Worm (Caenorhabditis elegans) whole organism, young adult: ENCODE measurements around the gene Y60C6A.1.
A peak's percentile ranks its signal among the peaks of the same experiment; 100 is the strongest.

ENCODE experiments used
- B0035.1 ChIP-seq: sonication (generic microtip); optimal IDR thresholded peaks from 2 replicates; lab custom pipeline; 2016; ENCODE audit warnings: missing genetic modification characterization, mild to moderate bottlenecking, missing compliant biosample characterization, missing genotype, missing genetic modification reagents
- B0336.3 ChIP-seq: fragments of 200-800 bp; sonication (Bioruptor generic); IDR thresholded peaks from 2 replicates; pipeline ENCODE4 v1.3.6; 2022; ENCODE audit warnings: missing genetic modification characterization, missing compliant biosample characterization
- F22D6.2 ChIP-seq: sonication (generic microtip); optimal IDR thresholded peaks from 2 replicates; lab custom pipeline; 2016; ENCODE audit warnings: mild to moderate bottlenecking, missing genetic modification characterization, missing compliant biosample characterization
- F49E8.2 ChIP-seq: sonication (generic microtip); optimal IDR thresholded peaks from 3 replicates; lab custom pipeline; 2017; ENCODE audit warnings: missing genetic modification characterization, mild to moderate bottlenecking, missing compliant biosample characterization, antibody characterized with exemption, moderate library complexity; ENCODE audit not compliant: insufficient read depth
- F55B11.4 ChIP-seq: sonication (generic microtip); optimal IDR thresholded peaks from 2 replicates; lab custom pipeline; 2016; ENCODE audit warnings: missing compliant biosample characterization, missing genetic modification characterization, borderline replicate concordance; ENCODE audit not compliant: insufficient read depth
- T26A5.8 ChIP-seq: sonication (generic microtip); optimal IDR thresholded peaks from 2 replicates; lab custom pipeline; 2016; ENCODE audit warnings: missing genetic modification characterization, missing compliant biosample characterization
- Y53G8AR.9 ChIP-seq: fragments of 200-800 bp; sonication (Bioruptor generic); conservative IDR thresholded peaks from 2 replicates; pipeline ENCODE4 v1.3.6; 2022; ENCODE audit warnings: missing genetic modification reagents, missing genetic modification characterization, missing compliant biosample characterization
- Y79H2A.3 ChIP-seq: fragments of 200-800 bp; sonication (Bioruptor generic); conservative IDR thresholded peaks from 2 replicates; pipeline ENCODE4 v1.3.6; 2022; ENCODE audit warnings: missing genetic modification reagents, missing genetic modification characterization, missing compliant biosample characterization
- akir-1 ChIP-seq: fragments of 200-800 bp; sonication (Bioruptor generic); optimal IDR thresholded peaks from 2 replicates; lab custom pipeline; 2018; ENCODE audit warnings: mild to moderate bottlenecking, missing genetic modification characterization, moderate library complexity, missing compliant biosample characterization
- bed-1 ChIP-seq: fragments of 200-800 bp; sonication (Bioruptor generic); IDR thresholded peaks from 2 replicates; pipeline ENCODE4 v1.3.6; 2022; ENCODE audit warnings: missing genetic modification reagents, missing genetic modification characterization, missing compliant biosample characterization
- bed-2 ChIP-seq: fragments of 200-800 bp; sonication (Bioruptor generic); IDR thresholded peaks from 2 replicates; pipeline ENCODE4 v1.3.6; 2022; ENCODE audit warnings: missing genetic modification reagents, missing genetic modification characterization, missing compliant biosample characterization
- ccch-3 ChIP-seq: fragments of 200-800 bp; sonication (Bioruptor generic); optimal IDR thresholded peaks from 2 replicates; lab custom pipeline; 2018; ENCODE audit warnings: mild to moderate bottlenecking, missing genetic modification characterization, missing compliant biosample characterization
- ceh-79 ChIP-seq: sonication (generic microtip); optimal IDR thresholded peaks from 2 replicates; lab custom pipeline; 2017; ENCODE audit warnings: mild to moderate bottlenecking, missing genetic modification characterization, missing compliant biosample characterization
- chd-7 ChIP-seq: sonication (generic microtip); optimal IDR thresholded peaks from 2 replicates; lab custom pipeline; 2016; ENCODE audit warnings: mild to moderate bottlenecking, missing genetic modification characterization, moderate library complexity, missing compliant biosample characterization
- die-1 ChIP-seq: sonication (generic microtip); optimal IDR thresholded peaks from 2 replicates; lab custom pipeline; 2016; ENCODE audit warnings: missing genotype, mild to moderate bottlenecking, missing genetic modification characterization, missing compliant biosample characterization
- dox-1 ChIP-seq: fragments of 200-800 bp; sonication (Bioruptor generic); IDR thresholded peaks from 2 replicates; pipeline ENCODE4 v1.3.6; 2022; ENCODE audit warnings: missing genetic modification reagents, missing genetic modification characterization, missing compliant biosample characterization
- dpff-1 ChIP-seq: sonication (generic microtip); optimal IDR thresholded peaks from 2 replicates; lab custom pipeline; 2017; ENCODE audit warnings: mild to moderate bottlenecking, missing genetic modification characterization, missing compliant biosample characterization
- egrh-3 ChIP-seq: fragments of 200-800 bp; sonication (Bioruptor generic); IDR thresholded peaks from 2 replicates; pipeline ENCODE4 v1.3.6; 2022; ENCODE audit warnings: missing genetic modification reagents, missing genetic modification characterization, missing compliant biosample characterization
- ets-4 ChIP-seq: fragments of 200-800 bp; sonication (Bioruptor generic); optimal IDR thresholded peaks from 2 replicates; lab custom pipeline; 2018; ENCODE audit warnings: mild to moderate bottlenecking, missing genetic modification characterization, missing compliant biosample characterization
- lag-1 ChIP-seq: fragments of 200-800 bp; sonication (Bioruptor generic); IDR thresholded peaks from 2 replicates; pipeline ENCODE4 v1.3.6; 2022; ENCODE audit warnings: missing genetic modification reagents, missing genetic modification characterization, missing compliant biosample characterization
- let-607 ChIP-seq, 2 experiments: fragments of 200-800 bp in 1 of 2; sonication (Bioruptor generic) in 1 of 2; sonication (generic microtip) in 1 of 2; optimal IDR thresholded peaks; 2 replicates each; lab custom pipeline; 2016 to 2018; ENCODE audit warnings: mild to moderate bottlenecking in 2 of 2, missing compliant biosample characterization in 2 of 2, missing genetic modification characterization in 2 of 2, moderate library complexity in 2 of 2, missing genotype in 1 of 2
- lin-26 ChIP-seq: fragments of 200-800 bp; sonication (Bioruptor generic); IDR thresholded peaks from 2 replicates; pipeline ENCODE4 v1.3.6; 2022; ENCODE audit warnings: missing genetic modification reagents, missing genetic modification characterization, missing compliant biosample characterization
- lin-35 ChIP-seq, 3 experiments: fragments of 150-350 bp in 2 of 3; sonication (generic microtip) in 1 of 3; optimal IDR thresholded peaks; 2 replicates each; lab custom pipeline; 2014 to 2018; ENCODE audit warnings: missing biosample characterization in 3 of 3, missing genetic modification characterization in 3 of 3, missing genetic modification reagents in 3 of 3
- lin-40 ChIP-seq: sonication (generic microtip); optimal IDR thresholded peaks from 2 replicates; lab custom pipeline; 2016; ENCODE audit warnings: missing genetic modification characterization, mild to moderate bottlenecking, missing compliant biosample characterization, missing genotype, missing genetic modification reagents
- lin-54 ChIP-seq: fragments of 200-800 bp; sonication (Bioruptor generic); optimal IDR thresholded peaks from 2 replicates; lab custom pipeline; 2018; ENCODE audit warnings: mild to moderate bottlenecking, missing genetic modification characterization, missing compliant biosample characterization
- lsl-1 ChIP-seq: fragments of 200-800 bp; sonication (Bioruptor generic); optimal IDR thresholded peaks from 2 replicates; lab custom pipeline; 2018; ENCODE audit warnings: mild to moderate bottlenecking, missing genetic modification characterization, moderate library complexity, missing compliant biosample characterization
- madf-3 ChIP-seq: fragments of 200-800 bp; sonication (Bioruptor generic); IDR thresholded peaks from 2 replicates; pipeline ENCODE4 v1.3.6; 2022; ENCODE audit warnings: missing genetic modification reagents, missing genetic modification characterization, missing compliant biosample characterization
- madf-6 ChIP-seq: fragments of 200-800 bp; sonication (Bioruptor generic); IDR thresholded peaks from 2 replicates; pipeline ENCODE4 v1.3.6; 2022; ENCODE audit warnings: missing genetic modification reagents, missing genetic modification characterization, missing compliant biosample characterization
- mcd-1 ChIP-seq: fragments of 200-800 bp; sonication (Bioruptor generic); IDR thresholded peaks from 2 replicates; pipeline ENCODE4 v1.3.6; 2022; ENCODE audit warnings: missing genetic modification reagents, missing genetic modification characterization, missing compliant biosample characterization
- nfya-2 ChIP-seq: fragments of 200-800 bp; sonication (Bioruptor generic); IDR thresholded peaks from 2 replicates; pipeline ENCODE4 v1.3.6; 2022; ENCODE audit warnings: missing genetic modification reagents, missing genetic modification characterization, missing compliant biosample characterization
- nfyb-1 ChIP-seq: fragments of 200-800 bp; sonication (Bioruptor generic); IDR thresholded peaks from 2 replicates; pipeline ENCODE4 v1.3.6; 2022; ENCODE audit warnings: missing genetic modification reagents, missing genetic modification characterization, missing compliant biosample characterization
- nhr-179 ChIP-seq: sonication (generic microtip); optimal IDR thresholded peaks from 2 replicates; lab custom pipeline; 2016; ENCODE audit warnings: mild to moderate bottlenecking, missing genetic modification characterization, missing compliant biosample characterization
- nhr-90 ChIP-seq: sonication (generic microtip); optimal IDR thresholded peaks from 2 replicates; lab custom pipeline; 2016; ENCODE audit warnings: missing genotype, mild to moderate bottlenecking, missing genetic modification characterization, missing compliant biosample characterization
- snpc-4 ChIP-seq, 5 experiments: fragments of 150-350 bp in 1 of 5; sonication (generic microtip) in 4 of 5; optimal IDR thresholded peaks; 2 replicates each; lab custom pipeline; 2014 to 2018; ENCODE audit warnings: missing genetic modification characterization in 5 of 5, missing biosample characterization in 3 of 5, antibody characterized with exemption in 2 of 5, mild to moderate bottlenecking in 2 of 5, missing compliant biosample characterization in 2 of 5, missing genotype in 2 of 5, moderate library complexity in 2 of 5, missing genetic modification reagents in 1 of 5
- tbp1 ChIP-seq: fragments of 200-800 bp; sonication (Bioruptor generic); optimal IDR thresholded peaks from 2 replicates; lab custom pipeline; 2018; ENCODE audit warnings: mild to moderate bottlenecking, missing genetic modification characterization, missing compliant biosample characterization
- zfh-2 ChIP-seq: fragments of 200-800 bp; sonication (Bioruptor generic); conservative IDR thresholded peaks from 2 replicates; pipeline ENCODE4 v1.3.6; 2022; ENCODE audit warnings: missing genetic modification reagents, missing genetic modification characterization, missing compliant biosample characterization
- zim-3 ChIP-seq: sonication (generic microtip); optimal IDR thresholded peaks from 2 replicates; lab custom pipeline; 2017; ENCODE audit warnings: mild to moderate bottlenecking, missing genetic modification characterization, moderate library complexity, missing compliant biosample characterization
- ztf-25 ChIP-seq: fragments of 200-800 bp; sonication (Bioruptor generic); IDR thresholded peaks from 2 replicates; pipeline ENCODE4 v1.3.6; 2022; ENCODE audit warnings: missing genetic modification reagents, missing genetic modification characterization, missing compliant biosample characterization

The Y60C6A.1 gene

DNA sequence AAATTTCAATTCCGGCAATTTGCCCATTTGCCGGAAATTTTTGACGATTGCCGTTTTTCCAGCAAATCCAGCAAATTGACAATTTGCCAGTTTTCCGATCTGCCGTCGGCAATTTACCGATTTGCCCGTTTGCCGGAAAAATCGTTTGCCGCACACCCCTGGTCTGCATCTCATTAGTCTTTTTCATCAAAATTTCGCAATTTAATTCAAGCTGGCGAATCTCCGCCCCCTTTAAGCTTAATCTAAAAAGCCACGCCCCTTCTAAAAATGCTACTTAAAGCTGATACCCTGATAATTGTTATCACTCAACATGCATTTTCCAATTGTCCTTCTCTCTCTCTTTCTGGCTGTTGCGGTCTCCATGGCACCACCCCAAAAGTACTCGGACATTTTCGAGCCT is at the start of gene Y60C6A.1:
TSS of gene Y60C6A.1 (plus strand) at position 301 of the 400 bp plus-strand sequence.
- TF ChIP-seq chd-7 (tag; lab: Kevin White, UChicago) (no peak), nfya-2 (GFP tag; lab: Robert Waterston, UW) (no peak), madf-3 (GFP tag; lab: Robert Waterston, UW) (no peak), F55B11.4 (tag; lab: Kevin White, UChicago) (no peak), die-1 (no peak), egrh-3 (GFP tag; lab: Robert Waterston, UW) (no peak), nhr-90 (tag; lab: Kevin White, UChicago) (no peak), dox-1 (GFP tag; lab: Robert Waterston, UW) (no peak), lin-40 (tag; lab: Kevin White, UChicago) (no peak), let-607 (tag; optimal IDR thresholded peaks at IDR 0.05; lab: Kevin White, UChicago) (no peak), ets-4 (no peak), bed-2 (GFP tag; lab: Robert Waterston, UW) (no peak), lin-54 (GFP tag; lab: Kevin White, UChicago) (no peak), lin-35 (GFP tag; optimal IDR thresholded peaks at IDR 0.05; lab: Kevin White, UChicago) (no peak), B0336.3 (no peak), ccch-3 (no peak), nfyb-1 (GFP tag; lab: Robert Waterston, UW) (no peak), F22D6.2 (tag; lab: Kevin White, UChicago) (no peak), mcd-1 (GFP tag; lab: Robert Waterston, UW) (no peak)

DNA sequence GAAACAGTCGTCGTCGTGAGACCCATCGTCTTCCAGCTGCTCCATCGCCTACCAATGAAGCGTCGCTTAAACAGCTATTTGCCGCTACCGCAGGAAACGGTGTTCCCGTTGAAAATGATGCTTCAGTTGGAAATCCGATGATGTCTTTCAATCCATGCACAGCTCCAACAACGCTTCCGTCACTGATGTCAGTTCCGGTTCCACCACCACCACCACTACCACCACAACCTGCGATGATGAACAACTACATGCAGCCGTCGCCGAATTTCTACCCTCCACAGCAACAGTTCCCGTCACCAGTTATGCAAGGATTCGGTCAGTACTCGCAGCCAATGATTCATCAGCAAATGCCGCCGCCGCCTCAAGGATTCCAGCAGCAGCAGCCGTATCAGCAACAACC is 49.5 kb upstream of the Y60C6A.1 start:
- TF ChIP-seq ccch-3 = no peak
- TF ChIP-seq nfyb-1 (GFP tag; lab: Robert Waterston, UW) = 0 out of 2 replicates have a peak, but pooled peaks have one; percentile 58
- no peak for TF ChIP-seq T26A5.8 (tag; lab: Kevin White, UChicago)
- no peak for TF ChIP-seq snpc-4 (GFP tag; optimal IDR thresholded peaks at IDR 0.05; lab: Kevin White, UChicago)
- no peak for TF ChIP-seq snpc-4 (tag; optimal IDR thresholded peaks at IDR 0.05; lab: Kevin White, UChicago)
- TF ChIP-seq lsl-1 = no peak
- TF ChIP-seq akir-1 (GFP tag; lab: Kevin White, UChicago) = no peak
- no peak for TF ChIP-seq bed-1
- TF ChIP-seq nhr-179 (tag; lab: Kevin White, UChicago) = no peak
- TF ChIP-seq zfh-2 (GFP tag; lab: Robert Waterston, UW) = peak; percentile 58; the same call in 1 of the 2 replicates
- TF ChIP-seq dpff-1 (tag; lab: Kevin White, UChicago) = no peak
- no peak for TF ChIP-seq B0035.1 (tag; lab: Kevin White, UChicago)
- TF ChIP-seq lin-26 (GFP tag; lab: Robert Waterston, UW) = no peak
- TF ChIP-seq F49E8.2 (tag; lab: Kevin White, UChicago) = no peak
- TF ChIP-seq zim-3 (tag; lab: Kevin White, UChicago) = no peak
- no peak for TF ChIP-seq tbp1 (GFP tag; lab: Kevin White, UChicago)
- no peak for TF ChIP-seq Y53G8AR.9 (GFP tag; lab: Robert Waterston, UW)
- no peak for TF ChIP-seq ceh-79 (tag; lab: Kevin White, UChicago)
- TF ChIP-seq, all 124 proteins: peak for 2

DNA sequence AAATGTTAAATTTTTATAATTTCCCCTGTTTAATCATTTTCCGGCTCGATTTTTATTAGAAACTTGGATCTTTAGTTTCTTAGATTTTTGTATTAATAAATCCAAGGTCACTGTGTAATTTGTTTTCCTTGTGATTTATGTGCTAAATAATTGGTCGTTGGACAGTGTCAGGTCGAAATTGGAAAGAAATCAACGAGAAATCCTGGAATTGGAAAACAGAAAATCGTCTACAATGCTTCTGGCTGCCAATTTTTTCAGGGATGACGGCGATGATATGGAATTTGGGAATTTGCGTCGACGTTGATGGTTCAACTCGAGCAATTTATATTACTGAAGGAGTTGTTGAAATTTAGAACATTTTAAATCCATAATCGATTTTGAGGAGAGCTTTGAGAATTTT is 48.8 kb upstream of the Y60C6A.1 start:
- no peak for TF ChIP-seq lag-1
- 0 out of 2 replicates have a peak, but pooled peaks have one; percentile 50 for TF ChIP-seq ztf-25 (GFP tag; lab: Robert Waterston, UW)
- TF ChIP-seq lin-54 (GFP tag; lab: Kevin White, UChicago) = peak; percentile 17
- TF ChIP-seq snpc-4 (GFP tag; optimal IDR thresholded peaks at IDR 0.05; lab: Kevin White, UChicago) = no peak
- TF ChIP-seq snpc-4 (tag; optimal IDR thresholded peaks at IDR 0.05; lab: Kevin White, UChicago) = no peak
- TF ChIP-seq madf-6 (GFP tag; lab: Robert Waterston, UW) = peak; percentile 52
- peak; percentile 85 for TF ChIP-seq Y79H2A.3 (GFP tag; lab: Robert Waterston, UW)
- 0 out of 2 replicates have a peak, but pooled peaks have one; percentile 19 for TF ChIP-seq B0336.3
- peak; percentile 0 for TF ChIP-seq chd-7 (tag; lab: Kevin White, UChicago)
- TF ChIP-seq, all 124 proteins: peak for 6
